Fruit fly (Drosophila melanogaster) whole organism, adult: ENCODE results near the gene CG32243.

Experiments used
- CG11617 ChIP-seq: fragments of 200-800 bp; sonication (Bioruptor generic); optimal IDR thresholded peaks from 2 replicates; lab custom pipeline; 2017; ENCODE audit warnings: mild to moderate bottlenecking, missing biosample characterization, missing genetic modification reagents, missing genetic modification characterization
- CG12768 ChIP-seq: fragments of 200-800 bp; sonication (Bioruptor generic); optimal IDR thresholded peaks from 2 replicates; lab custom pipeline; 2017; ENCODE audit warnings: missing biosample characterization, missing genetic modification characterization, mild to moderate bottlenecking, moderate library complexity, missing genetic modification reagents
- CG14711 ChIP-seq: fragments of 200-800 bp; sonication (Bioruptor generic); optimal IDR thresholded peaks from 2 replicates; lab custom pipeline; 2018; ENCODE audit warnings: missing biosample characterization, mild to moderate bottlenecking, missing genetic modification characterization, moderate library complexity
- CG1620 ChIP-seq: fragments of 200-800 bp; sonication (Bioruptor generic); optimal IDR thresholded peaks from 2 replicates; lab custom pipeline; 2016; ENCODE audit warnings: missing biosample characterization, missing genetic modification characterization
- CG33017 ChIP-seq: fragments of 200-800 bp; sonication (Bioruptor generic); optimal IDR thresholded peaks from 2 replicates; lab custom pipeline; 2018; ENCODE audit warnings: missing biosample characterization, mild to moderate bottlenecking, missing genetic modification characterization, moderate library complexity
- CG5204 ChIP-seq: fragments of 200-800 bp; sonication (Bioruptor generic); optimal IDR thresholded peaks from 2 replicates; lab custom pipeline; 2016; ENCODE audit warnings: missing biosample characterization, missing genetic modification characterization
- CG7045 ChIP-seq: fragments of 200-800 bp; sonication (Bioruptor generic); optimal IDR thresholded peaks from 2 replicates; lab custom pipeline; 2017; ENCODE audit warnings: missing biosample characterization, mild to moderate bottlenecking, missing genetic modification characterization
- CG7101 ChIP-seq: fragments of 200-800 bp; sonication (Bioruptor generic); optimal IDR thresholded peaks from 2 replicates; lab custom pipeline; 2018; ENCODE audit warnings: missing biosample characterization, mild to moderate bottlenecking, missing genetic modification characterization, moderate library complexity
- Clk ChIP-seq: fragments of 200-800 bp; sonication (Bioruptor generic); optimal IDR thresholded peaks from 2 replicates; lab custom pipeline; 2017; ENCODE audit warnings: missing biosample characterization, missing genetic modification characterization
- Crg-1 ChIP-seq: fragments of 200-800 bp; sonication (Bioruptor generic); optimal IDR thresholded peaks from 2 replicates; lab custom pipeline; 2016; ENCODE audit warnings: missing biosample characterization, missing genetic modification characterization
- Hr96 ChIP-seq: fragments of 200-800 bp; sonication (Bioruptor generic); optimal IDR thresholded peaks from 2 replicates; lab custom pipeline; 2016; ENCODE audit warnings: missing biosample characterization, missing genetic modification characterization
- Mnt ChIP-seq: fragments of 200-800 bp; sonication (Bioruptor generic); optimal IDR thresholded peaks from 2 replicates; lab custom pipeline; 2016; ENCODE audit warnings: missing biosample characterization, mild to moderate bottlenecking, missing genetic modification characterization
- bab1 ChIP-seq: fragments of 200-800 bp; sonication (Bioruptor generic); optimal IDR thresholded peaks from 3 replicates; lab custom pipeline; 2019; ENCODE audit warnings: missing biosample characterization, mild to moderate bottlenecking, missing genetic modification characterization, moderate library complexity
- cic ChIP-seq: fragments of 200-800 bp; sonication (Bioruptor generic); optimal IDR thresholded peaks from 2 replicates; lab custom pipeline; 2017; ENCODE audit warnings: missing biosample characterization, mild to moderate bottlenecking, missing genetic modification characterization, moderate library complexity
- cnc ChIP-seq, 2 experiments: fragments of >200 bp; optimal IDR thresholded peaks; 2 replicates each; lab custom pipeline; 2017
- kay ChIP-seq: fragments of 200-800 bp; sonication (Bioruptor generic); peaks from one replicate; lab custom pipeline; 2016; ENCODE audit warnings: missing biosample characterization, missing genetic modification characterization, borderline replicate concordance
- ovo ChIP-seq: fragments of 200-800 bp; sonication (Bioruptor generic); optimal IDR thresholded peaks from 2 replicates; lab custom pipeline; 2016; ENCODE audit warnings: missing biosample characterization, missing genetic modification characterization
- pad ChIP-seq: fragments of 200-800 bp; sonication (Bioruptor generic); optimal IDR thresholded peaks from 3 replicates; lab custom pipeline; 2017; ENCODE audit warnings: missing biosample characterization, missing genetic modification characterization, mild to moderate bottlenecking, moderate library complexity, missing genetic modification reagents
- tj ChIP-seq: fragments of 200-800 bp; sonication (Bioruptor generic); optimal IDR thresholded peaks from 3 replicates; lab custom pipeline; 2017; ENCODE audit warnings: missing biosample characterization, mild to moderate bottlenecking, missing genetic modification characterization, moderate library complexity
- toe ChIP-seq: fragments of 200-800 bp; sonication (Bioruptor generic); optimal IDR thresholded peaks from 2 replicates; lab custom pipeline; 2016; ENCODE audit warnings: missing biosample characterization, missing genetic modification characterization

The CG32243 gene

DNA sequence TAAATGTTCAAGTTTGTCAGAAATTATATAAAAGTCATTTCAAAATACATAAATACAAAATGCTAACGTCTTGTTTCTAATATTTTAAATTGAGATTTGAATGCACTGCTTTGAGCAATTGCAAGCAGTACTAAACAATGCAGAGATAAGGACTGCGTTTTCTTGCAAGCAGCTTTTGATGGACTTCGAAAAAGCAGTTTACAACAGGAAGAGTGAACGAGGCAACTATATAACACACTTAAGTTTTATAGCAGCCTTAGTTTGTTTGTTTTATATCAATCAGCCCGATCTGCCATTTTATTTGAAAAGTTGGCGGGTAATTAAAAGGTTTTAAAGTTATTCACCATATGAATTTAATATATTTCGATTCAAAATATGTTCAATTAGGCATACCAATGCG lies 12.4 kb upstream of the CG32243 start:
- no peak for TF ChIP-seq kay (GFP tag; lab: Kevin White, UChicago)
- TF ChIP-seq bab1 (GFP tag; lab: Kevin White, UChicago), result no peak
- no peak for TF ChIP-seq CG33017 (tag; lab: Kevin White, UChicago)
- TF ChIP-seq CG7101 (tag; lab: Kevin White, UChicago), result no peak

- TF ChIP-seq pad (GFP tag; lab: Kevin White, UChicago), result no peak
- no peak for TF ChIP-seq Crg-1
- TF ChIP-seq cic, result no peak
- TF ChIP-seq toe (GFP tag; lab: Kevin White, UChicago), result no peak
- no peak for TF ChIP-seq Mnt (GFP tag; lab: Kevin White, UChicago)
- no peak for TF ChIP-seq Clk (GFP tag; lab: Kevin White, UChicago)
Measured at dm6 chr3L:4551810-4552209, 10.8 kb upstream of the CG32243 start.

- TF ChIP-seq cic (peak; percentile 27), CG7101 (tag; lab: Kevin White, UChicago) (no peak), cnc (optimal IDR thresholded peaks at IDR 0.05; lab: Kevin White, UChicago) (no peak)
Measured at dm6 chr3L:4550153-4550802, 9.2 kb upstream of the CG32243 start.

DNA sequence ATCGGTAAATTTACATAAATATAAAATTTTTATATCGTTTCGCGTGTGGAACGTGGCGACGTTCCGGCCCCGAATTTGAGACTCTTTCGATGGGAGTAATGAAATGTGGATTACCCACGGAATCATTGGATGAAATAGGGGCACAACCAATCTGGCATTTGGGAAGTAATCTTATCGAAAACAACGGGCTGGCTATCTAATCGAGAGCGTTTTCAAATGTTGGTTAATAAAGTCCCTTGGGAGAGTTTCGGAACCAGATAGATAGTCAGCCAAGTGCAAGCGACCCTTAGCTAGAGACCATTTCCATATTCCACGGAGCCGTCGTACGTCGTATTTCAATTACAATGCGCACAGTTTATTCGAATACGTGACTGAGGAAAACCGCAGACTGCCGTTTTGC lies 8.3 kb upstream of the CG32243 start:
- TF ChIP-seq pad (GFP tag; lab: Kevin White, UChicago) (no peak), CG7101 (tag; lab: Kevin White, UChicago) (no peak), Hr96 (GFP tag; lab: Kevin White, UChicago) (no peak), CG14711 (no peak), CG33017 (tag; lab: Kevin White, UChicago) (no peak), CG12768 (GFP tag; lab: Kevin White, UChicago) (no peak), toe (GFP tag; lab: Kevin White, UChicago) (no peak), cic (no peak), cnc (optimal IDR thresholded peaks at IDR 0.05; lab: Kevin White, UChicago) (no peak), ovo (GFP tag; lab: Kevin White, UChicago) (no peak), Clk (GFP tag; lab: Kevin White, UChicago) (no peak), CG5204 (GFP tag; lab: Kevin White, UChicago) (no peak), CG7045 (no peak), Mnt (GFP tag; lab: Kevin White, UChicago) (no peak), bab1 (GFP tag; lab: Kevin White, UChicago) (no peak), CG1620 (GFP tag; lab: Kevin White, UChicago) (no peak), tj (no peak), CG11617 (GFP tag; lab: Kevin White, UChicago) (no peak), Crg-1 (no peak), kay (GFP tag; lab: Kevin White, UChicago) (no peak)

- TF ChIP-seq toe (GFP tag; lab: Kevin White, UChicago) (no peak), Crg-1 (no peak), ovo (GFP tag; lab: Kevin White, UChicago) (no peak), tj (no peak), CG5204 (GFP tag; lab: Kevin White, UChicago) (no peak), CG14711 (no peak), pad (GFP tag; lab: Kevin White, UChicago) (no peak)
Measured at dm6 chr3L:4548380-4548779, 7.3 kb upstream of the CG32243 start.

DNA sequence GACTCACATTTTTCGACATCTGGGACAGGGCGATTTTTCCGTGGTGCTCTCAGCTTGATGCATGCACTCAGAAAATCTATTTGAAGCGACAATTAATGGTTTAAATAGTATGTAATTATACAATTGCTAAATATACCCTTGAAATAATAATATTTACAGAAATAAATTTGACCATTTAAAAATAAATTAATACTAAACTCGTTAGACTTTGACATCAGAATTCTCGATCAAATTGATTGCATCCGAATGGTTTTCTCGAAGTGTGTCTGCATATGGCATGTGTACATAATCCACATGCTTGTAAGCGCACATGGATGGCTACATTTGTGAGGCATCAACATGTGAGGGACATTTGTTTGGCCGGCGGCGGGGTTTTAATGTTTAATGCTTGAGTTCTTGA lies 5.6 kb upstream of the CG32243 start:
- TF ChIP-seq toe (GFP tag; lab: Kevin White, UChicago) (no peak), cnc (optimal IDR thresholded peaks at IDR 0.05; lab: Kevin White, UChicago) (no peak), Clk (GFP tag; lab: Kevin White, UChicago) (no peak), cic (no peak), Mnt (GFP tag; lab: Kevin White, UChicago) (no peak), Crg-1 (no peak), CG7101 (tag; lab: Kevin White, UChicago) (no peak), tj (no peak), CG33017 (tag; lab: Kevin White, UChicago) (no peak), bab1 (GFP tag; lab: Kevin White, UChicago) (no peak)

- no peak for TF ChIP-seq bab1 (GFP tag; lab: Kevin White, UChicago)
- TF ChIP-seq CG33017 (tag; lab: Kevin White, UChicago), result no peak
- TF ChIP-seq CG12768 (GFP tag; lab: Kevin White, UChicago), result no peak
- TF ChIP-seq CG7101 (tag; lab: Kevin White, UChicago), result no peak
- TF ChIP-seq cic, result no peak
- no peak for TF ChIP-seq cnc (optimal IDR thresholded peaks at IDR 0.05; lab: Kevin White, UChicago)
- no peak for TF ChIP-seq CG14711
- no peak for TF ChIP-seq Hr96 (GFP tag; lab: Kevin White, UChicago)
- TF ChIP-seq ovo (GFP tag; lab: Kevin White, UChicago), result no peak
- TF ChIP-seq kay (GFP tag; lab: Kevin White, UChicago), result no peak
- no peak for TF ChIP-seq Clk (GFP tag; lab: Kevin White, UChicago)
- no peak for TF ChIP-seq CG11617 (GFP tag; lab: Kevin White, UChicago)
- TF ChIP-seq CG7045, result no peak
- no peak for TF ChIP-seq CG5204 (GFP tag; lab: Kevin White, UChicago)
- TF ChIP-seq tj, result no peak
- no peak for TF ChIP-seq toe (GFP tag; lab: Kevin White, UChicago)
- no peak for TF ChIP-seq pad (GFP tag; lab: Kevin White, UChicago)
- no peak for TF ChIP-seq Crg-1
- no peak for TF ChIP-seq Mnt (GFP tag; lab: Kevin White, UChicago)
- no peak for TF ChIP-seq CG1620 (GFP tag; lab: Kevin White, UChicago)
Measured at dm6 chr3L:4545731-4546130, 4.7 kb upstream of the CG32243 start.
